Worm (Caenorhabditis elegans) whole organism, L4/young adult: ENCODE measurements around the gene rabr-3.

ENCODE experiments used
- W03F9.2 ChIP-seq: fragments of 150-350 bp; optimal IDR thresholded peaks from 2 replicates; lab custom pipeline; 2014; ENCODE audit warnings: missing biosample characterization, missing genetic modification characterization
- dao-5 ChIP-seq: sonication (generic microtip); optimal IDR thresholded peaks from 2 replicates; lab custom pipeline; 2016; ENCODE audit warnings: missing genotype, missing genetic modification characterization, moderate library complexity, missing compliant biosample characterization
- him-1 ChIP-seq: sonication (generic microtip); optimal IDR thresholded peaks from 2 replicates; lab custom pipeline; 2016; ENCODE audit warnings: missing genotype, missing genetic modification reagents, missing genetic modification characterization, missing compliant biosample characterization

- TF ChIP-seq him-1 (tag; lab: Kevin White, UChicago) (no peak), dao-5 (no peak), W03F9.2 (tag; lab: Kevin White, UChicago) (no peak)
Measured at ce11 chrV:16202618-16203017, 7.1 kb downstream of the rabr-3 start, which contains the start of gene F11A5.18.
